Fruit fly (Drosophila melanogaster): ENCODE measurements around the gene CG10947.

CG10947 gene

dm6 chr2L:20371451-20371850 lies 43.1 kb downstream of the CG10947 start (continued):
- TF ChIP-seq fd59A (GFP tag; optimal IDR thresholded peaks at IDR 0.05) (peak; percentile 41), pdm3 (GFP tag; optimal IDR thresholded peaks at IDR 0.05) (peak; percentile 64), CG3919 (GFP tag; optimal IDR thresholded peaks at IDR 0.05) (peak; percentile 81), eg (GFP tag; IDR thresholded peaks at IDR 0.05) (peak; percentile 87), CG16779 (tag; optimal IDR thresholded peaks at IDR 0.05) (peak; percentile 34), vri (GFP tag; optimal IDR thresholded peaks at IDR 0.05) (no peak), Eip78C (GFP tag) (peak; percentile 87), OdsH (GFP tag; optimal IDR thresholded peaks at IDR 0.05) (peak; percentile 61), CG7368 (GFP tag; optimal IDR thresholded peaks at IDR 0.05) (peak; percentile 49), Ets21C (GFP tag; optimal IDR thresholded peaks at IDR 0.05) (no peak), net (GFP tag; optimal IDR thresholded peaks at IDR 0.05) (peak; percentile 55), CG10669 (GFP tag; optimal IDR thresholded peaks at IDR 0.05) (peak; percentile 60), Smox (GFP tag; optimal IDR thresholded peaks at IDR 0.05) (no peak), esn (GFP tag; optimal IDR thresholded peaks at IDR 0.05) (no peak), CG31627 (GFP tag; optimal IDR thresholded peaks at IDR 0.05) (no peak), svp (GFP tag) (peak; percentile 58), CG15336 (GFP tag; IDR thresholded peaks at IDR 0.05) (peak; percentile 85), topi (GFP tag; optimal IDR thresholded peaks at IDR 0.05) (peak; percentile 26), CG4318 (GFP tag; optimal IDR thresholded peaks at IDR 0.05) (peak; percentile 58), CG6792 (GFP tag; optimal IDR thresholded peaks at IDR 0.05) (peak; percentile 63), dsx (GFP tag; optimal IDR thresholded peaks at IDR 0.05; ENCODE audit: poor library complexity, severe bottlenecking) (no peak), CG6808 (GFP tag; optimal IDR thresholded peaks at IDR 0.05) (peak; percentile 66), CG8319 (GFP tag; optimal IDR thresholded peaks at IDR 0.05) (no peak), CG9139 (GFP tag; optimal IDR thresholded peaks at IDR 0.05) (no peak), fd85E (GFP tag; optimal IDR thresholded peaks at IDR 0.05) (no peak), Met (GFP tag; optimal IDR thresholded peaks at IDR 0.05) (no peak), CG32006 (GFP tag; optimal IDR thresholded peaks at IDR 0.05) (peak; percentile 72), achi (GFP tag; optimal IDR thresholded peaks at IDR 0.05) (peak; percentile 75), Hr38 (GFP tag; optimal IDR thresholded peaks at IDR 0.05) (no peak), CG6854 (GFP tag; optimal IDR thresholded peaks at IDR 0.05) (no peak), Ets96B (tag; optimal IDR thresholded peaks at IDR 0.05) (peak; percentile 71)

dm6 chr2L:20370151-20370550 lies 44.4 kb downstream of the CG10947 start:
- TF ChIP-seq CG34406 (GFP tag; optimal IDR thresholded peaks at IDR 0.05) (no peak), Hr4 (GFP tag; optimal IDR thresholded peaks at IDR 0.05) (peak; percentile 35), Eip78C (GFP tag) (peak; percentile 45), acj6 (GFP tag; optimal IDR thresholded peaks at IDR 0.05) (peak; percentile 21), CG7368 (GFP tag; optimal IDR thresholded peaks at IDR 0.05) (no peak), Gug (GFP tag; IDR thresholded peaks at IDR 0.05) (peak; percentile 27; the same call in 1 of the 2 replicates), CG6276 (GFP tag; optimal IDR thresholded peaks at IDR 0.05) (peak; percentile 55), dac (GFP tag; optimal IDR thresholded peaks at IDR 0.05) (peak; percentile 45), achi (GFP tag; optimal IDR thresholded peaks at IDR 0.05) (peak; percentile 42), fd59A (GFP tag; optimal IDR thresholded peaks at IDR 0.05) (no peak), CG6163 (GFP tag; IDR thresholded peaks at IDR 0.05) (peak; percentile 59; the same call in 2 of the 3 replicates), vri (GFP tag; optimal IDR thresholded peaks at IDR 0.05) (no peak), eg (GFP tag; IDR thresholded peaks at IDR 0.05) (peak; percentile 57; the same call in 2 of the 3 replicates), CG8119 (GFP tag; IDR thresholded peaks at IDR 0.05) (peak; percentile 50; the same call in 2 of the 3 replicates), CG3919 (GFP tag; optimal IDR thresholded peaks at IDR 0.05) (peak; percentile 33), CG32006 (GFP tag; optimal IDR thresholded peaks at IDR 0.05) (peak; percentile 78), Sox14 (GFP tag; optimal IDR thresholded peaks at IDR 0.05) (no peak), salr (GFP tag; optimal IDR thresholded peaks at IDR 0.05) (peak in 1 of 2 experiments; percentile 40), Eip75B (GFP tag; optimal IDR thresholded peaks at IDR 0.05) (no peak), CG15336 (GFP tag; IDR thresholded peaks at IDR 0.05) (peak; percentile 67), OdsH (GFP tag; optimal IDR thresholded peaks at IDR 0.05) (peak; percentile 35), CG1621 (tag; optimal IDR thresholded peaks at IDR 0.05) (no peak), CG16779 (tag; optimal IDR thresholded peaks at IDR 0.05) (no peak), CG4318 (GFP tag; optimal IDR thresholded peaks at IDR 0.05) (peak; percentile 48), CG11762 (GFP tag; optimal IDR thresholded peaks at IDR 0.05; ENCODE audit: insufficient read depth) (peak; percentile 6), CG10631 (GFP tag; optimal IDR thresholded peaks at IDR 0.05) (peak; percentile 47)
